Fruit fly (Drosophila melanogaster) whole organism, embryonic: ENCODE measurements around the gene Cep290.

ENCODE experiments used
- Abd-B ChIP-seq: fragments of 200-800 bp; sonication (Bioruptor generic); optimal IDR thresholded peaks from 2 replicates; lab custom pipeline; 2018; ENCODE audit warnings: missing biosample characterization, mild to moderate bottlenecking, missing genetic modification characterization, moderate library complexity
- CG10366 ChIP-seq: fragments of 200-800 bp; sonication (Bioruptor generic); IDR thresholded peaks from 2 replicates; pipeline ENCODE4 v1.3.6; 2022; ENCODE audit warnings: missing biosample characterization, missing genetic modification characterization
- CG11398 ChIP-seq: fragments of 200-800 bp; sonication (Bioruptor generic); optimal IDR thresholded peaks from 2 replicates; lab custom pipeline; 2016; ENCODE audit warnings: missing biosample characterization, missing genetic modification characterization
- CG12071 ChIP-seq: fragments of 200-800 bp; sonication (Bioruptor generic); optimal IDR thresholded peaks from 3 replicates; lab custom pipeline; 2018; ENCODE audit warnings: missing biosample characterization, mild to moderate bottlenecking, missing genetic modification characterization
- CG12104 ChIP-seq: fragments of 200-800 bp; sonication (Bioruptor generic); optimal IDR thresholded peaks from 3 replicates; lab custom pipeline; 2016; ENCODE audit warnings: missing biosample characterization, missing genetic modification characterization
- CG12769 ChIP-seq: fragments of 200-800 bp; sonication (Bioruptor generic); optimal IDR thresholded peaks from 2 replicates; lab custom pipeline; 2019; ENCODE audit warnings: missing biosample characterization, mild to moderate bottlenecking, missing genetic modification characterization, moderate library complexity
- CG13624 ChIP-seq: fragments of 200-800 bp; sonication (Bioruptor generic); optimal IDR thresholded peaks from 2 replicates; lab custom pipeline; 2016; ENCODE audit warnings: missing biosample characterization, missing genetic modification characterization
- CG14860 ChIP-seq: fragments of 200-800 bp; sonication (Bioruptor generic); IDR thresholded peaks from 3 replicates; pipeline ENCODE4 v1.3.6; 2022; ENCODE audit warnings: missing biosample characterization, missing genetic modification characterization; ENCODE audit not compliant: partially characterized antibody
- CG15011 ChIP-seq: fragments of 200-800 bp; sonication (Bioruptor generic); optimal IDR thresholded peaks from 3 replicates; lab custom pipeline; 2018; ENCODE audit warnings: missing biosample characterization, mild to moderate bottlenecking, missing genetic modification characterization
- CG16779 ChIP-seq: fragments of 200-800 bp; sonication (Bioruptor generic); IDR thresholded peaks from 2 replicates; pipeline ENCODE4 v1.3.6; 2022; ENCODE audit warnings: missing biosample characterization, missing genetic modification characterization
- CG17829 ChIP-seq: fragments of 200-800 bp; optimal IDR thresholded peaks from 2 replicates; lab custom pipeline; 2019; ENCODE audit warnings: missing biosample characterization, mild to moderate bottlenecking, missing genetic modification characterization, moderate library complexity
- CG31365 ChIP-seq: fragments of 200-800 bp; sonication (Bioruptor generic); optimal IDR thresholded peaks from 2 replicates; lab custom pipeline; 2018; ENCODE audit warnings: missing biosample characterization, mild to moderate bottlenecking, missing genetic modification characterization
- CG31441 ChIP-seq: fragments of 200-800 bp; sonication (Bioruptor generic); IDR thresholded peaks from 2 replicates; pipeline ENCODE4 v1.3.6; 2022; ENCODE audit warnings: missing biosample characterization, missing genetic modification characterization
- CG3726 ChIP-seq: fragments of 200-800 bp; sonication (Bioruptor generic); IDR thresholded peaks from 3 replicates; pipeline ENCODE4, ENCODE4 v1.3.6; 2022; ENCODE audit warnings: missing biosample characterization, missing genetic modification characterization
- CG5180 ChIP-seq: fragments of 200-800 bp; sonication (Bioruptor generic); optimal IDR thresholded peaks from 3 replicates; lab custom pipeline; 2017; ENCODE audit warnings: missing biosample characterization, missing genetic modification characterization, mild to moderate bottlenecking, moderate library complexity, missing genetic modification reagents
- CG6654 ChIP-seq: fragments of 200-800 bp; sonication (Bioruptor generic); optimal IDR thresholded peaks from 2 replicates; lab custom pipeline; 2017; ENCODE audit warnings: missing biosample characterization, mild to moderate bottlenecking, missing genetic modification characterization
- CG7357 ChIP-seq: fragments of 200-800 bp; sonication (Bioruptor generic); IDR thresholded peaks from 3 replicates; pipeline ENCODE4 v1.3.6; 2022; ENCODE audit warnings: missing biosample characterization, missing genetic modification characterization
- CG7556 ChIP-seq: fragments of 200-800 bp; sonication (Bioruptor generic); optimal IDR thresholded peaks from 2 replicates; lab custom pipeline; 2017; ENCODE audit warnings: missing biosample characterization, mild to moderate bottlenecking, missing genetic modification characterization
- CG7928 ChIP-seq: fragments of 200-800 bp; sonication (Bioruptor generic); optimal IDR thresholded peaks from 2 replicates; lab custom pipeline; 2017; ENCODE audit warnings: missing biosample characterization, mild to moderate bottlenecking, missing genetic modification characterization
- CG8089 ChIP-seq: fragments of 200-800 bp; sonication (Bioruptor generic); optimal IDR thresholded peaks from 3 replicates; lab custom pipeline; 2016; ENCODE audit warnings: missing biosample characterization, missing genetic modification characterization
- CkIIα-i1 ChIP-seq: fragments of 200-800 bp; sonication (Bioruptor generic); IDR thresholded peaks from 2 replicates; pipeline ENCODE4 v1.3.6; 2022; ENCODE audit warnings: missing biosample characterization, missing genetic modification characterization
- Doc2 ChIP-seq: fragments of 200-800 bp; sonication (Bioruptor generic); IDR thresholded peaks from 2 replicates; pipeline ENCODE4 v1.3.6; 2022; ENCODE audit warnings: missing biosample characterization, missing genetic modification characterization
- Dp ChIP-seq: fragments of 200-800 bp; sonication (Bioruptor generic); optimal IDR thresholded peaks from 2 replicates; lab custom pipeline; 2018; ENCODE audit warnings: missing biosample characterization, mild to moderate bottlenecking, missing genetic modification characterization, moderate library complexity
- Ets65A ChIP-seq: fragments of 200-800 bp; sonication (Bioruptor generic); peaks from one replicate; lab custom pipeline; 2016; ENCODE audit warnings: missing biosample characterization, missing genetic modification characterization
- Hr39 ChIP-seq: fragments of >200 bp; optimal IDR thresholded peaks from 2 replicates; lab custom pipeline; 2017
- Hr51 ChIP-seq, 2 experiments: fragments of 200-800 bp; sonication (Bioruptor generic); optimal IDR thresholded peaks; 2 replicates in 1 of 2; 3 replicates in 1 of 2; lab custom pipeline; 2016 to 2018; ENCODE audit warnings: missing biosample characterization in 2 of 2, missing genetic modification characterization in 2 of 2, mild to moderate bottlenecking in 1 of 2, moderate library complexity in 1 of 2
- Lhr ChIP-seq: fragments of 200-800 bp; sonication (Bioruptor generic); optimal IDR thresholded peaks from 3 replicates; lab custom pipeline; 2017; ENCODE audit warnings: mild to moderate bottlenecking, missing biosample characterization, missing genetic modification reagents, missing genetic modification characterization
- MESR4 ChIP-seq: fragments of 200-800 bp; sonication (Bioruptor generic); optimal IDR thresholded peaks from 2 replicates; lab custom pipeline; 2018; ENCODE audit warnings: missing biosample characterization, mild to moderate bottlenecking, missing genetic modification characterization, moderate library complexity
- Oaz ChIP-seq: fragments of 200-800 bp; sonication (Bioruptor generic); IDR thresholded peaks from 2 replicates; pipeline ENCODE4 v1.3.6; 2022; ENCODE audit warnings: missing biosample characterization, missing genetic modification characterization
- Ravus ChIP-seq: fragments of 200-800 bp; sonication (Bioruptor generic); IDR thresholded peaks from 2 replicates; pipeline ENCODE4 v1.3.6; 2022; ENCODE audit warnings: missing biosample characterization, missing genetic modification characterization
- Rx ChIP-seq: fragments of 200-800 bp; sonication (Bioruptor generic); IDR thresholded peaks from 2 replicates; pipeline ENCODE4 v1.3.6; 2022; ENCODE audit warnings: missing biosample characterization, missing genetic modification characterization
- Scr ChIP-seq: fragments of 200-800 bp; sonication (Bioruptor generic); IDR thresholded peaks from 2 replicates; pipeline ENCODE4 v1.3.6; 2022; ENCODE audit warnings: missing biosample characterization, missing genetic modification characterization; ENCODE audit not compliant: partially characterized antibody
- Stat92E ChIP-seq, 3 experiments: fragments of >200 bp in 2 of 3; fragments of 200-800 bp in 1 of 3; sonication (Bioruptor generic) in 1 of 3; optimal IDR thresholded peaks; 2 replicates each; lab custom pipeline; 2017 to 2019; ENCODE audit warnings: missing biosample characterization in 3 of 3, missing genetic modification characterization in 3 of 3, mild to moderate bottlenecking in 1 of 3, moderate library complexity in 1 of 3
- abd-A ChIP-seq: fragments of 200-800 bp; sonication (Bioruptor generic); optimal IDR thresholded peaks from 3 replicates; lab custom pipeline; 2019; ENCODE audit warnings: missing biosample characterization, mild to moderate bottlenecking, missing genetic modification characterization, moderate library complexity
- az2 ChIP-seq: fragments of 200-800 bp; sonication (Bioruptor generic); optimal IDR thresholded peaks from 3 replicates; lab custom pipeline; 2016; ENCODE audit warnings: missing biosample characterization, missing genetic modification characterization
- bowl ChIP-seq: fragments of 200-800 bp; sonication (Bioruptor generic); IDR thresholded peaks from 2 replicates; pipeline ENCODE4 v1.3.6; 2022; ENCODE audit warnings: missing biosample characterization, missing genetic modification characterization
- bsh ChIP-seq, 2 experiments: fragments of 200-800 bp; sonication (Bioruptor generic); optimal IDR thresholded peaks; 2 replicates each; lab custom pipeline; 2017 to 2018; ENCODE audit warnings: mild to moderate bottlenecking in 2 of 2, missing biosample characterization in 2 of 2, missing genetic modification characterization in 2 of 2, moderate library complexity in 1 of 2
- btn ChIP-seq: fragments of 200-800 bp; sonication (Bioruptor generic); optimal IDR thresholded peaks from 2 replicates; lab custom pipeline; 2016; ENCODE audit warnings: missing biosample characterization, missing genetic modification characterization
- dan ChIP-seq: fragments of 200-800 bp; sonication (Bioruptor generic); IDR thresholded peaks from 2 replicates; pipeline ENCODE4 v1.3.6; 2022; ENCODE audit warnings: missing biosample characterization, missing genetic modification characterization
- dysf ChIP-seq: fragments of 200-800 bp; sonication (Bioruptor generic); IDR thresholded peaks from 3 replicates; pipeline ENCODE4 v1.3.6; 2022; ENCODE audit warnings: missing biosample characterization, missing genetic modification characterization
- eve ChIP-seq, 2 experiments: fragments of >200 bp; optimal IDR thresholded peaks; 2 replicates each; lab custom pipeline; 2017; ENCODE audit warnings: missing biosample characterization in 2 of 2, missing genetic modification characterization in 2 of 2
- gem ChIP-seq: fragments of 200-800 bp; sonication (Bioruptor generic); optimal IDR thresholded peaks from 2 replicates; lab custom pipeline; 2019; ENCODE audit warnings: missing biosample characterization, mild to moderate bottlenecking, missing genetic modification characterization, moderate library complexity
- ind ChIP-seq: fragments of 200-800 bp; sonication (Bioruptor generic); optimal IDR thresholded peaks from 3 replicates; lab custom pipeline; 2016; ENCODE audit warnings: missing biosample characterization, missing genetic modification characterization
- lab ChIP-seq: fragments of 200-800 bp; sonication (Bioruptor generic); optimal IDR thresholded peaks from 3 replicates; lab custom pipeline; 2017; ENCODE audit warnings: missing biosample characterization, missing genetic modification characterization, mild to moderate bottlenecking, moderate library complexity, missing genetic modification reagents
- mirr ChIP-seq: fragments of 200-800 bp; sonication (Bioruptor generic); optimal IDR thresholded peaks from 3 replicates; lab custom pipeline; 2018; ENCODE audit warnings: missing biosample characterization, mild to moderate bottlenecking, missing genetic modification characterization
- mld ChIP-seq: fragments of 200-800 bp; sonication (Bioruptor generic); IDR thresholded peaks from 3 replicates; pipeline ENCODE4 v1.3.6; 2022; ENCODE audit warnings: missing biosample characterization, missing genetic modification characterization; ENCODE audit not compliant: partially characterized antibody
- ranshi ChIP-seq: fragments of 200-800 bp; sonication (Bioruptor generic); IDR thresholded peaks from 2 replicates; pipeline ENCODE4 v1.3.6; 2022; ENCODE audit warnings: missing biosample characterization, missing genetic modification characterization
- run ChIP-seq: fragments of 200-800 bp; sonication (Bioruptor generic); optimal IDR thresholded peaks from 3 replicates; lab custom pipeline; 2018; ENCODE audit warnings: missing biosample characterization, mild to moderate bottlenecking, missing genetic modification characterization
- wor ChIP-seq: fragments of 200-800 bp; sonication (Bioruptor generic); IDR thresholded peaks from 2 replicates; pipeline ENCODE4 v1.3.6; 2022; ENCODE audit warnings: missing biosample characterization, missing genetic modification characterization
- zfh1 ChIP-seq: fragments of 200-800 bp; sonication (Bioruptor generic); IDR thresholded peaks from 3 replicates; pipeline ENCODE4 v1.3.6; 2022; ENCODE audit warnings: missing biosample characterization, missing genetic modification characterization

Gene Cep290

dm6 chr3L:872389-872972, 28.8 kb downstream of the Cep290 start (continued):
- TF ChIP-seq Rx (GFP tag; lab: Robert Waterston, UW): no peak
- peak; percentile 66 for TF ChIP-seq CG13624 (GFP tag; lab: Kevin White, UChicago)
- peak in 1 of 2 experiments; percentile 37 for TF ChIP-seq Hr51 (GFP tag; optimal IDR thresholded peaks at IDR 0.05; lab: Kevin White, UChicago)
- TF ChIP-seq CG6654 (GFP tag; lab: Kevin White, UChicago): no peak
- peak in 1 of 2 experiments; percentile 38 for TF ChIP-seq bsh (GFP tag; optimal IDR thresholded peaks at IDR 0.05; lab: Kevin White, UChicago)
- no peak for TF ChIP-seq CG12104 (GFP tag; lab: Kevin White, UChicago)
- no peak for TF ChIP-seq abd-A (tag; lab: Kevin White, UChicago)
- TF ChIP-seq Ravus: no peak
- TF ChIP-seq CG10366 (GFP tag; lab: Robert Waterston, UW): no peak
- TF ChIP-seq CkIIα-i1 (GFP tag; lab: Robert Waterston, UW): no peak
- TF ChIP-seq CG7357: no peak
- 0 out of 3 replicates have a peak, but pooled peaks have one; percentile 34 for TF ChIP-seq zfh1
- no peak for TF ChIP-seq CG8089 (GFP tag; lab: Kevin White, UChicago)
- no peak for TF ChIP-seq bowl
- TF ChIP-seq mld (GFP tag; lab: Robert Waterston, UW): peak; percentile 74; the same call in 1 of the 3 replicates
- TF ChIP-seq CG11398: no peak
- TF ChIP-seq run (tag; lab: Kevin White, UChicago): no peak
- TF ChIP-seq CG15011: no peak
- no peak for TF ChIP-seq dan (GFP tag; lab: Robert Waterston, UW)
- peak; percentile 42 for TF ChIP-seq Dp (GFP tag; lab: Kevin White, UChicago)
- TF ChIP-seq Hr39 (lab: Kevin White, UChicago): no peak
- TF ChIP-seq mirr: no peak
- no peak for TF ChIP-seq CG31365 (tag; lab: Kevin White, UChicago)
- peak; percentile 27 for TF ChIP-seq CG12769 (tag; lab: Kevin White, UChicago)
- TF ChIP-seq Scr (GFP tag; lab: Robert Waterston, UW): peak; percentile 85
- no peak for TF ChIP-seq CG5180 (GFP tag; lab: Kevin White, UChicago)
- no peak for TF ChIP-seq wor (GFP tag; lab: Robert Waterston, UW)
- peak; percentile 45 for TF ChIP-seq gem
- peak; percentile 46 for TF ChIP-seq az2 (GFP tag; lab: Kevin White, UChicago)
- TF ChIP-seq eve (GFP tag; optimal IDR thresholded peaks at IDR 0.05; lab: Kevin White, UChicago): no peak
- TF ChIP-seq CG7556: no peak
- TF ChIP-seq Abd-B (GFP tag; lab: Kevin White, UChicago): peak; percentile 62
- peak; percentile 30 for TF ChIP-seq lab (GFP tag; lab: Kevin White, UChicago)
- no peak for TF ChIP-seq CG3726 (GFP tag; lab: Robert Waterston, UW)
- TF ChIP-seq ranshi (GFP tag; lab: Robert Waterston, UW): peak; percentile 26; the same call in 1 of the 2 replicates
- no peak for TF ChIP-seq Oaz (GFP tag; lab: Robert Waterston, UW)
- no peak for TF ChIP-seq MESR4 (GFP tag; lab: Kevin White, UChicago)
- peak; percentile 9; the same call in 1 of the 2 replicates for TF ChIP-seq CG31441 (GFP tag; lab: Robert Waterston, UW)
- TF ChIP-seq ind (GFP tag; lab: Kevin White, UChicago): peak; percentile 49
- no peak for TF ChIP-seq btn (GFP tag; lab: Kevin White, UChicago)
- no peak for TF ChIP-seq Doc2 (GFP tag; lab: Robert Waterston, UW)
- TF ChIP-seq CG7928 (GFP tag; lab: Kevin White, UChicago): no peak
- no peak for TF ChIP-seq CG12071 (GFP tag; lab: Kevin White, UChicago)
- TF ChIP-seq Stat92E (GFP tag; optimal IDR thresholded peaks at IDR 0.05; lab: Kevin White, UChicago): no peak
- TF ChIP-seq CG17829 (tag; lab: Kevin White, UChicago): peak; percentile 45
- TF ChIP-seq dysf (GFP tag; lab: Robert Waterston, UW): peak; percentile 55; the same call in 1 of the 3 replicates
- peak; percentile 92 for TF ChIP-seq Ets65A (GFP tag; lab: Kevin White, UChicago)
- TF ChIP-seq Lhr (GFP tag; lab: Kevin White, UChicago): no peak
- peak; percentile 80; the same call in 2 of the 3 replicates for TF ChIP-seq CG14860 (GFP tag; lab: Robert Waterston, UW)
- no peak for TF ChIP-seq CG16779 (GFP tag; lab: Robert Waterston, UW)
